Fruit fly (Drosophila melanogaster) whole organism, embryonic: ENCODE data around the gene CG43800.

Source experiments
- B-H2 ChIP-seq: fragments of 200-800 bp; sonication (Bioruptor generic); optimal IDR thresholded peaks from 2 replicates; lab custom pipeline; 2018; ENCODE audit warnings: missing biosample characterization, mild to moderate bottlenecking, missing genetic modification characterization
- CG1024 ChIP-seq: fragments of 200-800 bp; sonication (Bioruptor generic); IDR thresholded peaks from 2 replicates; pipeline ENCODE4 v1.3.6; 2022; ENCODE audit warnings: missing biosample characterization, missing genetic modification characterization
- CG11695 ChIP-seq: fragments of 200-800 bp; sonication (Bioruptor generic); IDR thresholded peaks from 3 replicates; pipeline ENCODE4 v1.3.6; 2022; ENCODE audit warnings: missing biosample characterization, missing genetic modification characterization
- CG12155 ChIP-seq: fragments of 200-800 bp; sonication (Bioruptor generic); optimal IDR thresholded peaks from 3 replicates; lab custom pipeline; 2016; ENCODE audit warnings: missing biosample characterization, missing genetic modification characterization
- CG12659 ChIP-seq: fragments of 200-800 bp; sonication (Bioruptor generic); optimal IDR thresholded peaks from 3 replicates; lab custom pipeline; 2017; ENCODE audit warnings: mild to moderate bottlenecking, missing biosample characterization, missing genetic modification reagents, missing genetic modification characterization
- CG12942 ChIP-seq: fragments of 200-800 bp; sonication (Bioruptor generic); optimal IDR thresholded peaks from 3 replicates; lab custom pipeline; 2016; ENCODE audit warnings: missing biosample characterization, missing genetic modification characterization
- CG13424 ChIP-seq: fragments of 200-800 bp; sonication (Bioruptor generic); optimal IDR thresholded peaks from 2 replicates; lab custom pipeline; 2019; ENCODE audit warnings: missing biosample characterization, mild to moderate bottlenecking, missing genetic modification characterization, moderate library complexity
- CG14667 ChIP-seq: fragments of 200-800 bp; sonication (Bioruptor generic); IDR thresholded peaks from 2 replicates; pipeline ENCODE4 v1.3.6; 2022; ENCODE audit warnings: missing biosample characterization, missing genetic modification characterization
- CG1603 ChIP-seq: fragments of 200-800 bp; sonication (Bioruptor generic); optimal IDR thresholded peaks from 2 replicates; lab custom pipeline; 2019; ENCODE audit warnings: missing biosample characterization, mild to moderate bottlenecking, missing genetic modification characterization, moderate library complexity
- CG2129 ChIP-seq: fragments of 200-800 bp; sonication (Bioruptor generic); IDR thresholded peaks from 2 replicates; pipeline ENCODE4 v1.3.6; 2022; ENCODE audit warnings: missing biosample characterization, missing genetic modification characterization; ENCODE audit not compliant: partially characterized antibody
- CG30020 ChIP-seq: fragments of 200-800 bp; optimal IDR thresholded peaks from 2 replicates; lab custom pipeline; 2019; ENCODE audit warnings: missing biosample characterization, mild to moderate bottlenecking, missing genetic modification characterization, moderate library complexity
- CG34376 ChIP-seq: fragments of 200-800 bp; sonication (Bioruptor generic); optimal IDR thresholded peaks from 2 replicates; lab custom pipeline; 2018; ENCODE audit warnings: missing biosample characterization, mild to moderate bottlenecking, missing genetic modification characterization
- CG4424 ChIP-seq: fragments of 200-800 bp; sonication (Bioruptor generic); optimal IDR thresholded peaks from 3 replicates; lab custom pipeline; 2016; ENCODE audit warnings: missing biosample characterization, missing genetic modification characterization
- CG4854 ChIP-seq: fragments of 200-800 bp; sonication (Bioruptor generic); optimal IDR thresholded peaks from 2 replicates; lab custom pipeline; 2016; ENCODE audit warnings: missing biosample characterization, missing genetic modification characterization, inconsistent platforms
- CG7745 ChIP-seq: fragments of 200-800 bp; sonication (Bioruptor generic); optimal IDR thresholded peaks from 2 replicates; lab custom pipeline; 2018; ENCODE audit warnings: missing biosample characterization, mild to moderate bottlenecking, missing genetic modification characterization, moderate library complexity
- CG7987 ChIP-seq: fragments of 200-800 bp; sonication (Bioruptor generic); optimal IDR thresholded peaks from 2 replicates; lab custom pipeline; 2018; ENCODE audit warnings: missing biosample characterization, mild to moderate bottlenecking, missing genetic modification characterization, moderate library complexity
- CG8089 ChIP-seq: fragments of 200-800 bp; sonication (Bioruptor generic); optimal IDR thresholded peaks from 3 replicates; lab custom pipeline; 2016; ENCODE audit warnings: missing biosample characterization, missing genetic modification characterization
- CG8290 ChIP-seq, 3 experiments: fragments of 200-800 bp; sonication (Bioruptor generic); optimal IDR thresholded peaks; 2 replicates each; lab custom pipeline; 2016 to 2019; ENCODE audit warnings: missing biosample characterization in 3 of 3, missing genetic modification characterization in 3 of 3, mild to moderate bottlenecking in 2 of 3, moderate library complexity in 1 of 3
- CG8924 ChIP-seq: fragments of 200-800 bp; optimal IDR thresholded peaks from 3 replicates; lab custom pipeline; 2019; ENCODE audit warnings: missing biosample characterization, mild to moderate bottlenecking, missing genetic modification characterization, moderate library complexity
- Camta ChIP-seq: fragments of 200-800 bp; sonication (Bioruptor generic); optimal IDR thresholded peaks from 2 replicates; lab custom pipeline; 2016; ENCODE audit warnings: missing biosample characterization, missing genetic modification characterization
- Dek ChIP-seq: fragments of 200-800 bp; sonication (Bioruptor generic); optimal IDR thresholded peaks from 3 replicates; lab custom pipeline; 2019; ENCODE audit warnings: missing biosample characterization, mild to moderate bottlenecking, missing genetic modification characterization, moderate library complexity
- Dll ChIP-seq: fragments of 200-800 bp; sonication (Bioruptor generic); IDR thresholded peaks from 4 replicates; pipeline ENCODE4 v1.3.6; 2022; ENCODE audit warnings: missing biosample characterization, missing genetic modification characterization; ENCODE audit not compliant: partially characterized antibody
- Fer1 ChIP-seq: fragments of 200-800 bp; sonication (Bioruptor generic); optimal IDR thresholded peaks from 2 replicates; lab custom pipeline; 2017; ENCODE audit warnings: missing biosample characterization, mild to moderate bottlenecking, missing genetic modification characterization
- HLH4C ChIP-seq: fragments of 200-800 bp; sonication (Bioruptor generic); IDR thresholded peaks from 3 replicates; pipeline ENCODE4 v1.3.6; 2022; ENCODE audit warnings: missing biosample characterization, missing genetic modification characterization; ENCODE audit not compliant: partially characterized antibody
- MESR4 ChIP-seq: fragments of 200-800 bp; sonication (Bioruptor generic); optimal IDR thresholded peaks from 2 replicates; lab custom pipeline; 2018; ENCODE audit warnings: missing biosample characterization, mild to moderate bottlenecking, missing genetic modification characterization, moderate library complexity
- Myb ChIP-seq: fragments of 200-800 bp; sonication (Bioruptor generic); optimal IDR thresholded peaks from 2 replicates; lab custom pipeline; 2016; ENCODE audit warnings: missing biosample characterization, missing genetic modification characterization
- Opbp ChIP-seq: fragments of 200-800 bp; sonication (Bioruptor generic); IDR thresholded peaks from 3 replicates; pipeline ENCODE4 v1.3.6; 2022; ENCODE audit warnings: missing biosample characterization, missing genetic modification characterization; ENCODE audit not compliant: partially characterized antibody
- Scr ChIP-seq: fragments of 200-800 bp; sonication (Bioruptor generic); IDR thresholded peaks from 2 replicates; pipeline ENCODE4 v1.3.6; 2022; ENCODE audit warnings: missing biosample characterization, missing genetic modification characterization; ENCODE audit not compliant: partially characterized antibody
- Side ChIP-seq: fragments of 200-800 bp; sonication (Bioruptor generic); optimal IDR thresholded peaks from 2 replicates; lab custom pipeline; 2016; ENCODE audit warnings: missing biosample characterization, missing genetic modification characterization
- Trl ChIP-seq, 3 experiments: fragments of >200 bp in 2 of 3; fragments of 200-800 bp in 1 of 3; sonication (Bioruptor generic) in 1 of 3; optimal IDR thresholded peaks; 2 replicates in 1 of 3; 3 replicates in 2 of 3; lab custom pipeline; 2016 to 2017; ENCODE audit warnings: missing biosample characterization in 1 of 3, missing genetic modification characterization in 1 of 3
- Xrp1 ChIP-seq: fragments of 200-800 bp; sonication (Bioruptor generic); IDR thresholded peaks from 2 replicates; pipeline ENCODE4 v1.3.6; 2022; ENCODE audit warnings: missing biosample characterization, missing genetic modification characterization
- bcd ChIP-seq: fragments of 200-800 bp; sonication (Bioruptor generic); optimal IDR thresholded peaks from 2 replicates; lab custom pipeline; 2017; ENCODE audit warnings: missing biosample characterization, mild to moderate bottlenecking, missing genetic modification characterization
- hb ChIP-seq: fragments of 200-800 bp; sonication (Bioruptor generic); IDR thresholded peaks from 3 replicates; pipeline ENCODE4 v1.3.6; 2022; ENCODE audit warnings: missing biosample characterization, missing genetic modification characterization; ENCODE audit not compliant: partially characterized antibody
- insv ChIP-seq, 2 experiments: fragments of 200-800 bp; sonication (Bioruptor generic); optimal IDR thresholded peaks; 3 replicates each; lab custom pipeline; 2016 to 2018; ENCODE audit warnings: missing biosample characterization in 2 of 2, missing genetic modification characterization in 2 of 2
- inv ChIP-seq: fragments of 200-800 bp; sonication (Bioruptor generic); IDR thresholded peaks from 2 replicates; pipeline ENCODE4 v1.3.6; 2022; ENCODE audit warnings: missing biosample characterization, missing genetic modification characterization; ENCODE audit not compliant: partially characterized antibody
- kay ChIP-seq: fragments of 200-800 bp; sonication (Bioruptor generic); optimal IDR thresholded peaks from 2 replicates; lab custom pipeline; 2016; ENCODE audit warnings: missing biosample characterization, missing genetic modification characterization
- lbe ChIP-seq: fragments of 200-800 bp; sonication (Bioruptor generic); optimal IDR thresholded peaks from 2 replicates; lab custom pipeline; 2016; ENCODE audit warnings: missing biosample characterization, mild to moderate bottlenecking, missing genetic modification characterization
- maf-S ChIP-seq: fragments of 200-800 bp; sonication (Bioruptor generic); optimal IDR thresholded peaks from 2 replicates; lab custom pipeline; 2016; ENCODE audit warnings: missing biosample characterization, missing genetic modification characterization
- mam ChIP-seq: fragments of 200-800 bp; sonication (Bioruptor generic); optimal IDR thresholded peaks from 3 replicates; lab custom pipeline; 2016; ENCODE audit warnings: missing biosample characterization, missing genetic modification characterization
- onecut ChIP-seq: fragments of 200-800 bp; sonication (Bioruptor generic); IDR thresholded peaks from 2 replicates; pipeline ENCODE4 v1.3.6; 2022; ENCODE audit warnings: missing biosample characterization, missing genetic modification characterization
- org-1 ChIP-seq: fragments of 200-800 bp; sonication (Bioruptor generic); optimal IDR thresholded peaks from 2 replicates; lab custom pipeline; 2017; ENCODE audit warnings: missing biosample characterization, missing genetic modification characterization
- pho ChIP-seq: fragments of 200-800 bp; sonication (Bioruptor generic); optimal IDR thresholded peaks from 2 replicates; lab custom pipeline; 2016; ENCODE audit warnings: missing biosample characterization, missing genetic modification characterization
- phol ChIP-seq: fragments of 200-800 bp; sonication (Bioruptor generic); optimal IDR thresholded peaks from 3 replicates; lab custom pipeline; 2018; ENCODE audit warnings: missing biosample characterization, mild to moderate bottlenecking, missing genetic modification characterization, moderate library complexity
- rib ChIP-seq: fragments of 200-800 bp; sonication (Bioruptor generic); IDR thresholded peaks from 2 replicates; pipeline ENCODE4 v1.3.6; 2022; ENCODE audit warnings: missing biosample characterization, missing genetic modification characterization
- sens-2 ChIP-seq: fragments of 200-800 bp; sonication (Bioruptor generic); IDR thresholded peaks from 2 replicates; pipeline ENCODE4 v1.3.6; 2022; ENCODE audit warnings: missing biosample characterization, missing genetic modification characterization
- sob ChIP-seq: fragments of 200-800 bp; sonication (Bioruptor generic); IDR thresholded peaks from 2 replicates; pipeline ENCODE4 v1.3.6; 2022; ENCODE audit warnings: missing biosample characterization, missing genetic modification characterization
- ssp ChIP-seq: fragments of 200-800 bp; sonication (Bioruptor generic); IDR thresholded peaks from 2 replicates; pipeline ENCODE4 v1.3.6; 2022; ENCODE audit warnings: missing biosample characterization, missing genetic modification characterization
- tap ChIP-seq: fragments of 200-800 bp; optimal IDR thresholded peaks from 3 replicates; lab custom pipeline; 2019; ENCODE audit warnings: missing biosample characterization, mild to moderate bottlenecking, missing genetic modification characterization, moderate library complexity
- tin ChIP-seq: fragments of 200-800 bp; sonication (Bioruptor generic); optimal IDR thresholded peaks from 3 replicates; lab custom pipeline; 2016; ENCODE audit warnings: missing biosample characterization, missing genetic modification characterization
- zen ChIP-seq: fragments of 200-800 bp; sonication (Bioruptor generic); optimal IDR thresholded peaks from 3 replicates; lab custom pipeline; 2018; ENCODE audit warnings: missing biosample characterization, mild to moderate bottlenecking, missing genetic modification characterization, moderate library complexity

Gene CG43800

DNA sequence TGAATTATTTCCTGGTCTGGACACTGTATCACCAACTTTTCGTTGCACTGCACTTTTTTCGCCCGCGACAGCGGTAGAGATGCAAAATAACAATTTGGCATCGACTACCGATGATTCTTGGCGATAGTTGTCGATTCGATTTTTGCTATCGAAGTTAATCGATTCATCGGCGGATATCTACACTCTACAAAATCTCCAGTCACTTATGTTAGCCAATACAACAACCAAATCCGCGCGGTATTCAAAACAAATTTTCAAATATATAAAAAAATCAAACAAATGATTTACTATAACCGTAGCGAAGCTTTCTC, 28.5 kb downstream of the CG43800 start, which contains the start of gene CG4502 (continued):
- TF ChIP-seq Scr (GFP tag; lab: Robert Waterston, UW) (peak; percentile 98), CG14667 (no peak), CG1024 (GFP tag; lab: Robert Waterston, UW) (no peak), zen (tag; lab: Kevin White, UChicago) (peak; percentile 36), CG4424 (GFP tag; lab: Kevin White, UChicago) (peak; percentile 10), HLH4C (GFP tag; lab: Robert Waterston, UW) (peak; percentile 99), insv (GFP tag; optimal IDR thresholded peaks at IDR 0.05; lab: Kevin White, UChicago) (peak in 1 of 2 experiments; percentile 6), CG34376 (GFP tag; lab: Kevin White, UChicago) (peak; percentile 69), CG11695 (GFP tag; lab: Robert Waterston, UW) (no peak), kay (GFP tag; lab: Kevin White, UChicago) (no peak), pho (peak; percentile 30), MESR4 (GFP tag; lab: Kevin White, UChicago) (peak; percentile 18), sob (GFP tag; lab: Robert Waterston, UW) (peak; percentile 77), Xrp1 (peak; percentile 23; the same call in 1 of the 2 replicates), CG12659 (GFP tag; lab: Kevin White, UChicago) (peak; percentile 77), CG8290 (GFP tag; optimal IDR thresholded peaks at IDR 0.05; lab: Kevin White, UChicago) (peak; percentile 61), CG8290 (tag; optimal IDR thresholded peaks at IDR 0.05; lab: Kevin White, UChicago) (peak in 1 of 2 experiments; percentile 83), Trl (optimal IDR thresholded peaks at IDR 0.05; lab: Kevin White, UChicago) (no peak), Trl (GFP tag; optimal IDR thresholded peaks at IDR 0.05; lab: Kevin White, UChicago) (peak; percentile 36), onecut (GFP tag; lab: Robert Waterston, UW) (0 out of 2 replicates have a peak, but pooled peaks have one; percentile 8), CG2129 (GFP tag; lab: Robert Waterston, UW) (peak; percentile 99), Opbp (GFP tag; lab: Robert Waterston, UW) (peak; percentile 99), org-1 (GFP tag; lab: Kevin White, UChicago) (no peak), CG7987 (GFP tag; lab: Kevin White, UChicago) (peak; percentile 15), phol (peak; percentile 37), CG12942 (GFP tag; lab: Kevin White, UChicago) (no peak), tap (tag; lab: Kevin White, UChicago) (no peak), hb (peak; percentile 99), tin (GFP tag; lab: Kevin White, UChicago) (peak; percentile 8), rib (no peak; the same call in 1 of the 2 replicates), Side (GFP tag; lab: Kevin White, UChicago) (peak; percentile 23), lbe (peak; percentile 30), CG1603 (tag; lab: Kevin White, UChicago) (peak; percentile 81), ssp (GFP tag; lab: Robert Waterston, UW) (peak; percentile 51; the same call in 1 of the 2 replicates), Myb (GFP tag; lab: Kevin White, UChicago) (peak; percentile 78), CG4854 (GFP tag; lab: Kevin White, UChicago) (no peak), inv (GFP tag; lab: Robert Waterston, UW) (peak; percentile 99), maf-S (GFP tag; lab: Kevin White, UChicago) (peak; percentile 7), CG7745 (tag; lab: Kevin White, UChicago) (no peak), CG8089 (no peak), sens-2 (GFP tag; lab: Robert Waterston, UW) (no peak), Dek (tag; lab: Kevin White, UChicago) (peak; percentile 21), bcd (peak; percentile 33), Dll (GFP tag; lab: Robert Waterston, UW) (peak; percentile 100), B-H2 (GFP tag; lab: Kevin White, UChicago) (peak; percentile 29), CG13424 (tag; lab: Kevin White, UChicago) (peak; percentile 20), CG30020 (no peak), mam (GFP tag; lab: Kevin White, UChicago) (peak; percentile 63), Fer1 (GFP tag; lab: Kevin White, UChicago) (peak; percentile 42), Camta (GFP tag; lab: Kevin White, UChicago) (peak; percentile 12), CG12155 (peak; percentile 37), CG8924 (tag; lab: Kevin White, UChicago) (peak; percentile 31)
